Worm (Caenorhabditis elegans): Measurements from ENCODE around the gene hse-5.
A peak's percentile ranks its signal among the peaks of the same experiment; 100 is the strongest.

Gene hse-5

DNA sequence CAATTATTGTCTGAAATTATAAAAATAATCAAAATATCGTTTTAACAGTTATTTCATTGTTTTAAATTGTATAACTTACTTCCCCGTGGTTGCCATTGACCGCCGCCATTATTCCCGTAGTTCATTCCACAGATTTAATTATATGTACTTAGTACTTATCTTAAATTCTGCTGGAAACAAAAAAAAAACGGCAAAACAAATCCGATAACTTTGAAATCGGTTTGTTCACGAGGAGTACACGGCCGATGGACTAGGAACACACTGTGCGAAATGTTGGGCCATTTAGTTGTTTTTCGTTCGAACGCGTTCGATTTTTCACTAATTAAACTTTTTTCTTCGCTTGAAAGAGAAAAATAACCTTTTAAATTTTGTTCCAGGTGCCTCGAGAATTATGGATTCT lies 2.1 kb upstream of the hse-5 start, which contains the start of the genes B0285.3 and lcmt-1 (continued):
- no peak for TF ChIP-seq lsl-1 (GFP tag; optimal IDR thresholded peaks at IDR 0.05)

ce11 chrIII:4349799-4350198 lies 4.7 kb downstream of the hse-5 start, which contains the start of gene B0285.6:
B0285.6 (plus strand) TSS chrIII:4350099.
- TF ChIP-seq zfh-2 (GFP tag; conservative IDR thresholded peaks at IDR 0.05): no peak
- TF ChIP-seq mes-4 (tag; optimal IDR thresholded peaks at IDR 0.05): no peak
- TF ChIP-seq ceh-79 (tag; optimal IDR thresholded peaks at IDR 0.05): no peak
- TF ChIP-seq nfya-1 (tag; optimal IDR thresholded peaks at IDR 0.05; ENCODE audit: borderline replicate concordance, insufficient read depth): no peak
- no peak for TF ChIP-seq sea-2 (GFP tag; IDR thresholded peaks at IDR 0.05)

DNA sequence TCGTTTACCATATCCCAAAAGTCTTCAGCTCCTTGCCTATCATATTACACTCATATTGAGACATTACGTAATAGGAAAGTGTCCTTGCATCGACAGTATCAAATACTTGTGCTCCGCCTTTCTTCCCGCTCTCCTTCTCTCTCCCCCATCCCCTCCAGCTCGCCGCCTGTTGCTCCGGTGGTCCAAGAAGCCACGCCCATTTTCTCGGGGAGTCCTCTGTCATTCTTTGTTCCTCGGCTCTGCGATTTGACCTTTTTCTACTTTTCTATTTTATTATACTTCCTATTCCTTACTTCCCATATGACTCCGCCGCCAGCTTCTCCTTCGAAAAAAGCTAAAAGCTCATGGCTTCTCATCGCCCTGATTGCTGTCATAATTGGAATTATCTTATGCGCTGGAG lies 11.2 kb downstream of the hse-5 start, which contains the start of gene mnp-1:
TSS of gene mnp-1 (plus strand) at position 211 of the 400 bp plus-strand sequence.
- TF ChIP-seq ceh-58 (GFP tag; IDR thresholded peaks at IDR 0.05): no peak
- no peak for TF ChIP-seq fkh-3 (tag; optimal IDR thresholded peaks at IDR 0.05)
- TF ChIP-seq nhr-120 (GFP tag; IDR thresholded peaks at IDR 0.05): no peak
- no peak for TF ChIP-seq madf-6 (GFP tag; IDR thresholded peaks at IDR 0.05)
- no peak for TF ChIP-seq pha-4 (tag; optimal IDR thresholded peaks at IDR 0.05)
- TF ChIP-seq mcd-1 (GFP tag; IDR thresholded peaks at IDR 0.05): no peak
- TF ChIP-seq rpc-1 (optimal IDR thresholded peaks at IDR 0.05): no peak
- TF ChIP-seq rpc-1 (tag; optimal IDR thresholded peaks at IDR 0.05): no peak
- no peak for TF ChIP-seq lag-1 (GFP tag; IDR thresholded peaks at IDR 0.05)
- no peak for TF ChIP-seq B0035.1 (tag; optimal IDR thresholded peaks at IDR 0.05)
- TF ChIP-seq madf-8 (GFP tag; conservative IDR thresholded peaks at IDR 0.05): no peak
- TF ChIP-seq hlh-12 (tag; optimal IDR thresholded peaks at IDR 0.05): no peak
- no peak for TF ChIP-seq aptf-3 (GFP tag; IDR thresholded peaks at IDR 0.05)
- no peak for TF ChIP-seq sptf-2 (GFP tag; optimal IDR thresholded peaks at IDR 0.05)

DNA sequence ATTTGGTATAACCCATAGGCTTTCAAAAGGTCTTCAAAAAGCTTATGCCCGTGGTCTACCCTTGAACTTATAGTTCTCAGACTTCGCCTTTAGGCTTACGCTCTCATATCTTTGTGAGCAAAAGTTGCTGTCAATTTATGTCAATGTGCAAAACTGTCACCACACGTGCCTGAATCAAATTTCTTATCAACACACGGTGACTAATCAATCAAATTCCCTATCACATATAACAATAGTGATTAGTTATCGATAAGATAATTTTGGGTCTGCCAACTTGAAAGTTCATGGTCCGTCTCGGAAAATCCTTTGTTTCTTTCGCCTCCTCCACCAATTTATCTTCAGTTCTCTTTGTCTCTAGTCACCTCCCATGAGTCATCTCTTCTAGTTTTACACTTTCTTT lies 12.3 kb downstream of the hse-5 start:
- TF ChIP-seq ceh-27 (GFP tag; optimal IDR thresholded peaks at IDR 0.05) (no peak), nhr-80 (tag; optimal IDR thresholded peaks at IDR 0.05) (peak; percentile 34)

- no peak for TF ChIP-seq egrh-3 (GFP tag; IDR thresholded peaks at IDR 0.05)
- TF ChIP-seq F52B5.7 (tag; optimal IDR thresholded peaks at IDR 0.05): no peak
- no peak for TF ChIP-seq B0336.3 (GFP tag; IDR thresholded peaks at IDR 0.05)
- no peak for TF ChIP-seq hlh-26 (GFP tag; conservative IDR thresholded peaks at IDR 0.05)
- TF ChIP-seq nhr-80 (tag; optimal IDR thresholded peaks at IDR 0.05): no peak
- no peak for TF ChIP-seq lin-26 (GFP tag; IDR thresholded peaks at IDR 0.05)
- no peak for TF ChIP-seq sdz-38 (tag; optimal IDR thresholded peaks at IDR 0.05)
- TF ChIP-seq Y67H2A.10 (GFP tag; conservative IDR thresholded peaks at IDR 0.05): no peak
- TF ChIP-seq pbrm-1 (GFP tag; IDR thresholded peaks at IDR 0.05): no peak
- no peak for TF ChIP-seq mel-28 (tag; optimal IDR thresholded peaks at IDR 0.05; ENCODE audit: borderline replicate concordance)
- no peak for TF ChIP-seq ztf-6 (GFP tag; IDR thresholded peaks at IDR 0.05)
- TF ChIP-seq attf-3 (GFP tag; conservative IDR thresholded peaks at IDR 0.05): no peak
- no peak for TF ChIP-seq bed-2 (GFP tag; IDR thresholded peaks at IDR 0.05)
- no peak for TF ChIP-seq B0035.1 (tag; optimal IDR thresholded peaks at IDR 0.05)
Observed at ce11 chrIII:4358345-4358744, 13.2 kb downstream of the hse-5 start.
